Worm (Caenorhabditis elegans) whole organism, L2 larva: ENCODE data around the gene B0222.5.

Experiments used
- C34F6.9 ChIP-seq: fragments of 150-350 bp; optimal IDR thresholded peaks from 2 replicates; lab custom pipeline; 2014; ENCODE audit warnings: missing biosample characterization, missing genetic modification characterization
- F13H6.1 ChIP-seq: sonication (generic microtip); optimal IDR thresholded peaks from 2 replicates; lab custom pipeline; 2016; ENCODE audit warnings: missing genetic modification characterization, missing compliant biosample characterization
- R02D3.7 ChIP-seq: fragments of 150-350 bp; optimal IDR thresholded peaks from 2 replicates; lab custom pipeline; 2014; ENCODE audit warnings: missing biosample characterization, missing genetic modification characterization
- Y55F3AM.14 ChIP-seq: fragments of 200-800 bp; sonication (Bioruptor generic); optimal IDR thresholded peaks from 2 replicates; lab custom pipeline; 2018; ENCODE audit warnings: mild to moderate bottlenecking, missing genetic modification characterization, missing compliant biosample characterization
- ZK546.5 ChIP-seq: sonication (generic microtip); optimal IDR thresholded peaks from 2 replicates; lab custom pipeline; 2017; ENCODE audit warnings: missing biosample characterization, missing genetic modification characterization
- alr-1 ChIP-seq: fragments of 150-350 bp; optimal IDR thresholded peaks from 2 replicates; lab custom pipeline; 2014; ENCODE audit warnings: missing biosample characterization, missing genetic modification characterization
- aly-2 ChIP-seq: fragments of 150-350 bp; optimal IDR thresholded peaks from 2 replicates; lab custom pipeline; 2014; ENCODE audit warnings: missing biosample characterization, missing genetic modification characterization
- ama-1 ChIP-seq: fragments of 150-350 bp; optimal IDR thresholded peaks from 2 replicates; lab custom pipeline; 2018; ENCODE audit warnings: inconsistent platforms
- blmp-1 ChIP-seq: sonication (generic microtip); optimal IDR thresholded peaks from 2 replicates; lab custom pipeline; 2017; ENCODE audit warnings: missing genetic modification characterization, mild to moderate bottlenecking, missing compliant biosample characterization, antibody characterized with exemption, moderate library complexity; ENCODE audit not compliant: insufficient read depth
- ceh-16 ChIP-seq: fragments of 150-350 bp; optimal IDR thresholded peaks from 2 replicates; lab custom pipeline; 2014; ENCODE audit warnings: missing biosample characterization, missing genetic modification characterization
- ceh-82 ChIP-seq: fragments of 150-350 bp; optimal IDR thresholded peaks from 2 replicates; lab custom pipeline; 2014; ENCODE audit warnings: missing biosample characterization, missing genetic modification characterization
- crh-2 ChIP-seq: sonication (generic microtip); optimal IDR thresholded peaks from 2 replicates; lab custom pipeline; 2017; ENCODE audit warnings: missing biosample characterization, missing genetic modification characterization
- dmd-4 ChIP-seq: sonication (generic microtip); optimal IDR thresholded peaks from 2 replicates; lab custom pipeline; 2017; ENCODE audit warnings: missing biosample characterization, missing genetic modification characterization
- egl-27 ChIP-seq: sonication (generic microtip); optimal IDR thresholded peaks from 3 replicates; lab custom pipeline; 2017; ENCODE audit warnings: missing biosample characterization, missing genetic modification reagents, missing genetic modification characterization
- elt-1 ChIP-seq: fragments of 150-350 bp; optimal IDR thresholded peaks from 2 replicates; lab custom pipeline; 2014; ENCODE audit warnings: missing biosample characterization, missing genetic modification characterization
- elt-3 ChIP-seq: sonication (generic microtip); optimal IDR thresholded peaks from 2 replicates; lab custom pipeline; 2017; ENCODE audit warnings: missing biosample characterization, missing genetic modification characterization
- lin-13 ChIP-seq: fragments of 150-350 bp; optimal IDR thresholded peaks from 2 replicates; lab custom pipeline; 2014; ENCODE audit warnings: missing biosample characterization, missing genetic modification reagents, missing genetic modification characterization
- lsy-2 ChIP-seq, 2 experiments: fragments of 150-350 bp in 1 of 2; sonication (generic microtip) in 1 of 2; optimal IDR thresholded peaks; 2 replicates each; lab custom pipeline; 2014 to 2017; ENCODE audit warnings: missing biosample characterization in 2 of 2, missing genetic modification characterization in 2 of 2
- mab-5 ChIP-seq: fragments of 150-350 bp; optimal IDR thresholded peaks from 2 replicates; lab custom pipeline; 2014; ENCODE audit warnings: missing biosample characterization, missing genetic modification characterization
- mbf-1 ChIP-seq: sonication (generic microtip); optimal IDR thresholded peaks from 2 replicates; lab custom pipeline; 2017; ENCODE audit warnings: missing biosample characterization, missing genetic modification characterization
- mdl-1 ChIP-seq, 2 experiments: fragments of 150-350 bp in 1 of 2; sonication (generic microtip) in 1 of 2; optimal IDR thresholded peaks; 2 replicates each; lab custom pipeline; 2017; ENCODE audit warnings: missing biosample characterization in 2 of 2, missing genetic modification characterization in 2 of 2
- nhr-10 ChIP-seq: sonication (generic microtip); optimal IDR thresholded peaks from 2 replicates; lab custom pipeline; 2017; ENCODE audit warnings: missing biosample characterization, missing genetic modification characterization
- nhr-11 ChIP-seq: fragments of 150-350 bp; optimal IDR thresholded peaks from 2 replicates; lab custom pipeline; 2014; ENCODE audit warnings: missing biosample characterization, missing genetic modification characterization
- nhr-12 ChIP-seq: fragments of 150-350 bp; optimal IDR thresholded peaks from 2 replicates; lab custom pipeline; 2014; ENCODE audit warnings: missing biosample characterization, missing genetic modification characterization
- nhr-129 ChIP-seq: fragments of 150-350 bp; optimal IDR thresholded peaks from 2 replicates; lab custom pipeline; 2014; ENCODE audit warnings: missing biosample characterization, missing genetic modification characterization
- nhr-21 ChIP-seq: fragments of 150-350 bp; optimal IDR thresholded peaks from 2 replicates; lab custom pipeline; 2014; ENCODE audit warnings: missing biosample characterization, missing genetic modification characterization
- nhr-23 ChIP-seq: fragments of 150-350 bp; optimal IDR thresholded peaks from 2 replicates; lab custom pipeline; 2014; ENCODE audit warnings: missing biosample characterization, missing genetic modification reagents, missing genetic modification characterization
- nhr-237 ChIP-seq: fragments of 150-350 bp; optimal IDR thresholded peaks from 2 replicates; lab custom pipeline; 2014; ENCODE audit warnings: missing biosample characterization, missing genetic modification characterization
- nhr-6 ChIP-seq: fragments of 150-350 bp; optimal IDR thresholded peaks from 2 replicates; lab custom pipeline; 2014; ENCODE audit warnings: missing biosample characterization, missing genetic modification characterization
- nhr-77 ChIP-seq: fragments of 150-350 bp; optimal IDR thresholded peaks from 2 replicates; lab custom pipeline; 2014; ENCODE audit warnings: missing biosample characterization, missing genetic modification characterization
- peb-1 ChIP-seq: fragments of 150-350 bp; optimal IDR thresholded peaks from 2 replicates; lab custom pipeline; 2014; ENCODE audit warnings: missing biosample characterization, missing genetic modification characterization
- skn-1 ChIP-seq: sonication (generic microtip); optimal IDR thresholded peaks from 2 replicates; lab custom pipeline; 2017; ENCODE audit warnings: missing biosample characterization, missing genetic modification characterization
- sma-9 ChIP-seq, 2 experiments: fragments of 150-350 bp in 1 of 2; sonication (generic microtip) in 1 of 2; optimal IDR thresholded peaks; 2 replicates each; lab custom pipeline; 2014 to 2016; ENCODE audit warnings: missing genetic modification characterization in 2 of 2, mild to moderate bottlenecking in 1 of 2, missing biosample characterization in 1 of 2, missing compliant biosample characterization in 1 of 2, missing genetic modification reagents in 1 of 2, moderate library complexity in 1 of 2
- snpc-4 ChIP-seq: fragments of 150-350 bp; optimal IDR thresholded peaks from 2 replicates; lab custom pipeline; 2014; ENCODE audit warnings: missing biosample characterization, missing genetic modification characterization
- unc-62 ChIP-seq: fragments of 150-350 bp; optimal IDR thresholded peaks from 2 replicates; lab custom pipeline; 2014; ENCODE audit warnings: missing biosample characterization, missing genetic modification reagents, missing genetic modification characterization
- zag-1 ChIP-seq: fragments of 150-350 bp; optimal IDR thresholded peaks from 2 replicates; lab custom pipeline; 2014; ENCODE audit warnings: missing biosample characterization, missing genetic modification characterization
- ztf-1 ChIP-seq: fragments of 200-800 bp; sonication (Bioruptor generic); conservative IDR thresholded peaks from 2 replicates; pipeline ENCODE4 v1.3.6; 2022; ENCODE audit warnings: missing genetic modification characterization, missing compliant biosample characterization
- ztf-4 ChIP-seq: fragments of 150-350 bp; optimal IDR thresholded peaks from 2 replicates; lab custom pipeline; 2014; ENCODE audit warnings: missing biosample characterization, missing genetic modification characterization

B0222.5 gene

ce11 chrV:9128562-9128961 is 26.1 kb downstream of the B0222.5 start (continued):
- no peak for TF ChIP-seq elt-1 (tag; lab: Kevin White, UChicago)
- TF ChIP-seq ZK546.5 (tag; lab: Kevin White, UChicago), result no peak
- TF ChIP-seq mdl-1 (tag; optimal IDR thresholded peaks at IDR 0.05; lab: Kevin White, UChicago), result peak; percentile 88 to 89
- TF ChIP-seq nhr-11 (tag; lab: Kevin White, UChicago), result no peak
- no peak for TF ChIP-seq nhr-12 (tag; lab: Kevin White, UChicago)

ce11 chrV:9127773-9128172 is 26.9 kb downstream of the B0222.5 start, which contains the start of gene F21C10.3:
F21C10.3 (plus strand) TSS chrV:9128073.
- TF ChIP-seq blmp-1 (no peak), dmd-4 (no peak), mbf-1 (tag; lab: Kevin White, UChicago) (no peak), C34F6.9 (no peak), ceh-82 (tag; lab: Kevin White, UChicago) (no peak), nhr-6 (tag; lab: Kevin White, UChicago) (no peak), sma-9 (GFP tag; optimal IDR thresholded peaks at IDR 0.05; lab: Kevin White, UChicago) (no peak), sma-9 (tag; optimal IDR thresholded peaks at IDR 0.05; lab: Kevin White, UChicago) (no peak), ceh-16 (tag; lab: Kevin White, UChicago) (no peak), zag-1 (no peak), elt-1 (tag; lab: Kevin White, UChicago) (no peak), alr-1 (no peak), nhr-129 (no peak), nhr-10 (tag; lab: Kevin White, UChicago) (no peak), crh-2 (tag; lab: Kevin White, UChicago) (no peak), Y55F3AM.14 (GFP tag; lab: Kevin White, UChicago) (no peak)

DNA sequence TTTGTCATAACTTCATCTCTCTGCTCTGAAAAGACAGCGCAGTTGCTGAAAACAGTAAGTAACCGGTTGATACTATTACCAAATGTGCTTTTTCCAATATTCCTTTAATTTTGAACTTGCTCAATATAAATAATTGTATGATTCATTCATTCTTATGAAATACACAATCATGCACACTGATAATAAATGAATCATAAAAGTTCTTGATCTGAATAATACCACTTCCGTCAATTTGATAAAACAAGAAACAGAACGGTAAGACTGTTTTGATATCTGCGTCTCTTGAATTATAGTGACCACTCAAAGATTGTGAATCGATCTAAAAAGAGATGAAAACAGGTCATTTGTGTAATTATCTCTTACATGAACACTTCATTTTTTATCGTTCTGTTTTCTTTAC is 28.4 kb downstream of the B0222.5 start, which contains the start of gene F21C10.4:
F21C10.4 (plus strand) TSS at position 301 of the 400 bp plus-strand sequence.
- TF ChIP-seq crh-2 (tag; lab: Kevin White, UChicago) (no peak), lin-13 (no peak), elt-3 (no peak), nhr-129 (no peak), F13H6.1 (tag; lab: Kevin White, UChicago) (no peak), nhr-11 (tag; lab: Kevin White, UChicago) (no peak)

- TF ChIP-seq peb-1 (no peak), dmd-4 (no peak), mab-5 (tag; lab: Kevin White, UChicago) (no peak), nhr-23 (tag; lab: Kevin White, UChicago) (no peak), blmp-1 (no peak), R02D3.7 (no peak), nhr-77 (tag; lab: Kevin White, UChicago) (no peak), mdl-1 (tag; optimal IDR thresholded peaks at IDR 0.05; lab: Kevin White, UChicago) (no peak), egl-27 (no peak), skn-1 (no peak), nhr-129 (no peak), F13H6.1 (tag; lab: Kevin White, UChicago) (no peak), ztf-1 (GFP tag; lab: Robert Waterston, UW) (no peak), snpc-4 (tag; lab: Kevin White, UChicago) (no peak), ztf-4 (tag; lab: Kevin White, UChicago) (no peak)
Measured at ce11 chrV:9125345-9125744, 29.3 kb downstream of the B0222.5 start, which contains the start of gene F21C10.5. F21C10.5 (plus strand) TSS chrV:9125645.

ce11 chrV:9124180-9124579 is 30.5 kb downstream of the B0222.5 start, which contains the start of gene F21C10.6:
F21C10.6 (plus strand) TSS chrV:9124480.
- TF ChIP-seq nhr-237 (tag; lab: Kevin White, UChicago), result no peak

- TF ChIP-seq dmd-4 (no peak), F13H6.1 (tag; lab: Kevin White, UChicago) (no peak), ceh-16 (tag; lab: Kevin White, UChicago) (no peak), alr-1 (no peak), nhr-77 (tag; lab: Kevin White, UChicago) (no peak), blmp-1 (no peak), skn-1 (no peak), unc-62 (GFP tag; lab: Kevin White, UChicago) (no peak), ama-1 (lab: Kevin White, UChicago) (no peak), aly-2 (no peak), nhr-21 (no peak), lsy-2 (tag; optimal IDR thresholded peaks at IDR 0.05; lab: Kevin White, UChicago) (no peak), nhr-11 (tag; lab: Kevin White, UChicago) (no peak), C34F6.9 (no peak), peb-1 (no peak), ZK546.5 (tag; lab: Kevin White, UChicago) (no peak), egl-27 (no peak), Y55F3AM.14 (GFP tag; lab: Kevin White, UChicago) (no peak), snpc-4 (tag; lab: Kevin White, UChicago) (no peak)
Measured at ce11 chrV:9123186-9123585, 31.5 kb downstream of the B0222.5 start, which contains the start of gene F21C10.11. F21C10.11 (plus strand) TSS chrV:9123486.
